Worm (Caenorhabditis elegans): ENCODE data around the gene let-721.

Gene let-721

DNA sequence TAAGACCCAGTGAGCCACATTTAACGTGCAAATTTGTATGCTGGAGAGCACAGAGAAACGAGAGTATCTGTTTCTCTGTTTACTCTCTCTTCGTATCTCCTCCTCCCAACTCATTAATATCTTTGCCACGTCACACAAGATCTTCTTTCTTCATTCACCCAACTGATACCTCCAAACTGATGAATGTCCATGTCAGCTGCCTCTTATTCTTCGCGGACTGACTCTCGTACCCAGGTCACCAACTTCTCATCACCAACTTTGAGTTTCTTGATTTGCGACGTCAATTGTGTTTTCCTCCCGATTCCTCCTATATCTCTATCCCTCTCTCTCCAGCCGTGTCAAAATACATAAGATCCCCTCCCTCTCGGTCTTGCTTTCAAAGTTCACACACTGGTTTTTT lies 44.4 kb downstream of the let-721 start (continued):
- TF ChIP-seq isw-1 (GFP tag; IDR thresholded peaks at IDR 0.05) = no peak
- TF ChIP-seq ets-5 (GFP tag; IDR thresholded peaks at IDR 0.05) = no peak
- TF ChIP-seq elt-3 (tag; optimal IDR thresholded peaks at IDR 0.05) = no peak
- TF ChIP-seq tlp-1 (tag; optimal IDR thresholded peaks at IDR 0.05) = no peak
- no peak for TF ChIP-seq ceh-63 (GFP tag; optimal IDR thresholded peaks at IDR 0.05)
- TF ChIP-seq C16A3.4 (tag; optimal IDR thresholded peaks at IDR 0.05) = no peak
- TF ChIP-seq pax-3 (tag; optimal IDR thresholded peaks at IDR 0.05) = no peak
- no peak for TF ChIP-seq mep-1 (tag; optimal IDR thresholded peaks at IDR 0.05)
- TF ChIP-seq elt-2 (tag; optimal IDR thresholded peaks at IDR 0.05) = no peak
- peak; percentile 54 for TF ChIP-seq tbx-2 (tag; optimal IDR thresholded peaks at IDR 0.05)
- no peak for TF ChIP-seq egl-27 (tag; optimal IDR thresholded peaks at IDR 0.05)
- TF ChIP-seq lin-15B (tag; optimal IDR thresholded peaks at IDR 0.05) = no peak
- no peak for TF ChIP-seq C04F5.9 (tag; optimal IDR thresholded peaks at IDR 0.05)
- no peak for TF ChIP-seq nhr-85 (tag)
- TF ChIP-seq pqm-1 (tag; optimal IDR thresholded peaks at IDR 0.05) = no peak
- peak; percentile 73 for TF ChIP-seq nhr-19 (GFP tag; conservative IDR thresholded peaks at IDR 0.05)
- no peak for TF ChIP-seq blmp-1 (tag; optimal IDR thresholded peaks at IDR 0.05)
- no peak for TF ChIP-seq C34B4.2 (tag; optimal IDR thresholded peaks at IDR 0.05)
- TF ChIP-seq swsn-7 (tag; optimal IDR thresholded peaks at IDR 0.05) = peak; percentile 43
- no peak for TF ChIP-seq fos-1 (tag; optimal IDR thresholded peaks at IDR 0.05)
- TF ChIP-seq skn-1 (tag; optimal IDR thresholded peaks at IDR 0.05) = no peak
- TF ChIP-seq mef-2 (tag; optimal IDR thresholded peaks at IDR 0.05) = no peak
- peak; percentile 18 for TF ChIP-seq nhr-20 (tag; optimal IDR thresholded peaks at IDR 0.05)
- no peak for TF ChIP-seq unc-62 (GFP tag; optimal IDR thresholded peaks at IDR 0.05)
- TF ChIP-seq nhr-90 (tag; optimal IDR thresholded peaks at IDR 0.05; ENCODE audit: poor library complexity) = no peak
- TF ChIP-seq ceh-88 (GFP tag; IDR thresholded peaks at IDR 0.05) = peak; percentile 13; the same call in 1 of the 2 replicates
- TF ChIP-seq unc-98 (GFP tag; IDR thresholded peaks at IDR 0.05) = no peak; the same call in 1 of the 2 replicates
- no peak for TF ChIP-seq ztf-4 (tag; optimal IDR thresholded peaks at IDR 0.05)
- TF ChIP-seq F16B12.6 (tag; optimal IDR thresholded peaks at IDR 0.05) = no peak
- TF ChIP-seq lin-14 (GFP tag; optimal IDR thresholded peaks at IDR 0.05) = peak; percentile 56
- TF ChIP-seq jun-1 (tag; optimal IDR thresholded peaks at IDR 0.05) = no peak
- no peak for TF ChIP-seq nhr-28 (tag; optimal IDR thresholded peaks at IDR 0.05)
- no peak for TF ChIP-seq Y116A8C.19 (tag; optimal IDR thresholded peaks at IDR 0.05; ENCODE audit: borderline replicate concordance)
- no peak for TF ChIP-seq aha-1 (tag; optimal IDR thresholded peaks at IDR 0.05)
- no peak for TF ChIP-seq nhr-76 (tag; optimal IDR thresholded peaks at IDR 0.05)
- no peak for TF ChIP-seq fkh-10 (GFP tag; optimal IDR thresholded peaks at IDR 0.05)
- no peak for TF ChIP-seq fkh-4 (tag; optimal IDR thresholded peaks at IDR 0.05; ENCODE audit: borderline replicate concordance)
- TF ChIP-seq lin-13 (GFP tag; optimal IDR thresholded peaks at IDR 0.05) = peak; percentile 60
- peak; percentile 32 for TF ChIP-seq nhr-47 (tag; optimal IDR thresholded peaks at IDR 0.05)
- no peak for TF ChIP-seq mdl-1 (tag; optimal IDR thresholded peaks at IDR 0.05)

DNA sequence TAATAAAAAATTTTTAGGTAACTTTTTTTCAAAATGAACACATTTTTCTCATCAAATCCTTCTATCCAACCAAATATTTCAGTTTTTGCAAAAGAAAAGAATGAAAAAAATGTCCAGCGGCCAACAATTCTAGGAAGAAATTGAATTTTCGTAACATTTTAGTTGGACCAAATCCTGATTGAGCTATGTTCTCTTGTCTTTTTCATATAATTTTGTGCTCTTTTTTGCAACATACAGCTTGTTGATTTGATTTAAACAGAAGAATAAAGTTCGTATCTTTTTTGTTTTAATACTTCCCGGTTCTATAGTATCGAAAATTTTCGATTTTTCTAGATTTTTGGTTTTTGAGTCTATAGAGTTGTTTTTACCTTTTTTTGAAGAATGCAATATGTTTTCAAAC lies 47.3 kb downstream of the let-721 start:
- TF ChIP-seq ceh-90 (tag; optimal IDR thresholded peaks at IDR 0.05) (no peak), zag-1 (tag; optimal IDR thresholded peaks at IDR 0.05) (peak; percentile 29), aly-2 (tag; optimal IDR thresholded peaks at IDR 0.05) (no peak), lin-14 (GFP tag; optimal IDR thresholded peaks at IDR 0.05) (peak; percentile 42), fkh-10 (GFP tag; optimal IDR thresholded peaks at IDR 0.05) (peak; percentile 35), jun-1 (tag; optimal IDR thresholded peaks at IDR 0.05) (no peak)

ce11 chrIII:6398124-6398523 lies 48.6 kb downstream of the let-721 start:
- TF ChIP-seq egl-13 (tag; optimal IDR thresholded peaks at IDR 0.05) = no peak
- TF ChIP-seq grh-1 (GFP tag; IDR thresholded peaks at IDR 0.05) = no peak
- TF ChIP-seq xbp-1 (tag; optimal IDR thresholded peaks at IDR 0.05) = peak; percentile 13
- peak; percentile 69 for TF ChIP-seq rnt-1 (tag; optimal IDR thresholded peaks at IDR 0.05)
- TF ChIP-seq fkh-4 (tag; optimal IDR thresholded peaks at IDR 0.05; ENCODE audit: borderline replicate concordance) = no peak
- no peak for TF ChIP-seq aly-2 (tag; optimal IDR thresholded peaks at IDR 0.05)
- peak in 1 of 2 experiments; percentile 15 for TF ChIP-seq efl-1 (optimal IDR thresholded peaks at IDR 0.05)
- TF ChIP-seq efl-1 (GFP tag; optimal IDR thresholded peaks at IDR 0.05 in 1 of 2) = no peak
- peak; percentile 54 for TF ChIP-seq lin-39 (tag; optimal IDR thresholded peaks at IDR 0.05)
- no peak for TF ChIP-seq efl-3 (GFP tag; optimal IDR thresholded peaks at IDR 0.05)
- peak; percentile 65 for TF ChIP-seq nhr-19 (GFP tag; conservative IDR thresholded peaks at IDR 0.05)
- peak; percentile 57 for TF ChIP-seq lin-14 (GFP tag; optimal IDR thresholded peaks at IDR 0.05)
- peak; percentile 89 for TF ChIP-seq nhr-71 (tag; optimal IDR thresholded peaks at IDR 0.05)
- TF ChIP-seq lsy-2 (tag; optimal IDR thresholded peaks at IDR 0.05) = peak; percentile 29 to 40
- no peak for TF ChIP-seq ama-1 (optimal IDR thresholded peaks at IDR 0.05)
- peak; percentile 16 for TF ChIP-seq tbx-2 (tag; optimal IDR thresholded peaks at IDR 0.05)

Data from whole organism, L1 larva.